Fruit fly (Drosophila melanogaster) whole organism, embryonic: ENCODE results near the gene CG43088.

Source experiments
- Awh ChIP-seq: fragments of 200-800 bp; sonication (Bioruptor generic); IDR thresholded peaks from 2 replicates; pipeline ENCODE4, ENCODE4 v1.3.6; 2022; ENCODE audit warnings: missing biosample characterization, missing genetic modification characterization
- CG10431 ChIP-seq: fragments of 200-800 bp; sonication (Bioruptor generic); optimal IDR thresholded peaks from 3 replicates; lab custom pipeline; 2018; ENCODE audit warnings: missing biosample characterization, mild to moderate bottlenecking, missing genetic modification characterization
- CG12104 ChIP-seq: fragments of 200-800 bp; sonication (Bioruptor generic); optimal IDR thresholded peaks from 3 replicates; lab custom pipeline; 2016; ENCODE audit warnings: missing biosample characterization, missing genetic modification characterization
- CG12155 ChIP-seq: fragments of 200-800 bp; sonication (Bioruptor generic); optimal IDR thresholded peaks from 3 replicates; lab custom pipeline; 2016; ENCODE audit warnings: missing biosample characterization, missing genetic modification characterization
- CG12299 ChIP-seq: fragments of 200-800 bp; sonication (Bioruptor generic); optimal IDR thresholded peaks from 2 replicates; lab custom pipeline; 2018; ENCODE audit warnings: missing biosample characterization, mild to moderate bottlenecking, missing genetic modification characterization
- CG12744 ChIP-seq: fragments of 200-800 bp; sonication (Bioruptor generic); optimal IDR thresholded peaks from 2 replicates; lab custom pipeline; 2016; ENCODE audit warnings: missing biosample characterization, missing genetic modification characterization
- CG13287 ChIP-seq: fragments of 200-800 bp; sonication (Bioruptor generic); IDR thresholded peaks from 2 replicates; pipeline ENCODE4 v1.3.6; 2022; ENCODE audit warnings: missing biosample characterization, missing genetic modification characterization; ENCODE audit not compliant: partially characterized antibody
- CG13424 ChIP-seq: fragments of 200-800 bp; sonication (Bioruptor generic); optimal IDR thresholded peaks from 2 replicates; lab custom pipeline; 2019; ENCODE audit warnings: missing biosample characterization, mild to moderate bottlenecking, missing genetic modification characterization, moderate library complexity
- CG16815 ChIP-seq: fragments of 200-800 bp; sonication (Bioruptor generic); optimal IDR thresholded peaks from 3 replicates; lab custom pipeline; 2017; ENCODE audit warnings: missing biosample characterization, mild to moderate bottlenecking, missing genetic modification characterization
- CG17328 ChIP-seq: fragments of 200-800 bp; sonication (Bioruptor generic); IDR thresholded peaks from 2 replicates; pipeline ENCODE4 v1.3.6; 2022; ENCODE audit warnings: missing biosample characterization, missing genetic modification characterization
- CG17612 ChIP-seq: fragments of 200-800 bp; sonication (Bioruptor generic); IDR thresholded peaks from 2 replicates; pipeline ENCODE4 v1.3.6; 2022; ENCODE audit warnings: missing biosample characterization, missing genetic modification characterization
- CG17912 ChIP-seq: fragments of 200-800 bp; sonication (Bioruptor generic); optimal IDR thresholded peaks from 2 replicates; lab custom pipeline; 2018; ENCODE audit warnings: missing biosample characterization, mild to moderate bottlenecking, missing genetic modification characterization
- CG18764 ChIP-seq: fragments of 200-800 bp; sonication (Bioruptor generic); optimal IDR thresholded peaks from 3 replicates; lab custom pipeline; 2016; ENCODE audit warnings: missing biosample characterization, missing genetic modification characterization
- CG2120 ChIP-seq: fragments of 200-800 bp; sonication (Bioruptor generic); optimal IDR thresholded peaks from 3 replicates; lab custom pipeline; 2016; ENCODE audit warnings: missing biosample characterization, missing genetic modification characterization
- CG2712 ChIP-seq: fragments of 200-800 bp; optimal IDR thresholded peaks from 3 replicates; lab custom pipeline; 2019; ENCODE audit warnings: missing biosample characterization, mild to moderate bottlenecking, missing genetic modification characterization, moderate library complexity
- CG33557 ChIP-seq: fragments of 200-800 bp; sonication (Bioruptor generic); optimal IDR thresholded peaks from 2 replicates; lab custom pipeline; 2019; ENCODE audit warnings: missing biosample characterization, mild to moderate bottlenecking, missing genetic modification characterization, moderate library complexity
- CG34224 ChIP-seq: fragments of 200-800 bp; sonication (Bioruptor generic); IDR thresholded peaks from 3 replicates; pipeline ENCODE4 v1.3.6; 2022; ENCODE audit warnings: missing biosample characterization, missing genetic modification characterization; ENCODE audit not compliant: partially characterized antibody
- CG34422 ChIP-seq: fragments of 200-800 bp; sonication (Bioruptor generic); IDR thresholded peaks from 3 replicates; pipeline ENCODE4 v1.3.6; 2022; ENCODE audit warnings: missing biosample characterization, missing genetic modification characterization
- CG4854 ChIP-seq: fragments of 200-800 bp; sonication (Bioruptor generic); optimal IDR thresholded peaks from 2 replicates; lab custom pipeline; 2016; ENCODE audit warnings: missing biosample characterization, missing genetic modification characterization, inconsistent platforms
- CG5180 ChIP-seq: fragments of 200-800 bp; sonication (Bioruptor generic); optimal IDR thresholded peaks from 3 replicates; lab custom pipeline; 2017; ENCODE audit warnings: missing biosample characterization, missing genetic modification characterization, mild to moderate bottlenecking, moderate library complexity, missing genetic modification reagents
- CG6654 ChIP-seq: fragments of 200-800 bp; sonication (Bioruptor generic); optimal IDR thresholded peaks from 2 replicates; lab custom pipeline; 2017; ENCODE audit warnings: missing biosample characterization, mild to moderate bottlenecking, missing genetic modification characterization
- CG6791 ChIP-seq: fragments of 200-800 bp; sonication (Bioruptor generic); IDR thresholded peaks from 3 replicates; pipeline ENCODE4 v1.3.6; 2022; ENCODE audit warnings: missing biosample characterization, missing genetic modification characterization; ENCODE audit not compliant: partially characterized antibody
- CG7357 ChIP-seq: fragments of 200-800 bp; sonication (Bioruptor generic); IDR thresholded peaks from 3 replicates; pipeline ENCODE4 v1.3.6; 2022; ENCODE audit warnings: missing biosample characterization, missing genetic modification characterization
- CG7963 ChIP-seq: fragments of 200-800 bp; sonication (Bioruptor generic); IDR thresholded peaks from 3 replicates; pipeline ENCODE4 v1.3.6; 2022; ENCODE audit warnings: missing biosample characterization, missing genetic modification characterization; ENCODE audit not compliant: partially characterized antibody
- D19B ChIP-seq: fragments of 200-800 bp; sonication (Bioruptor generic); optimal IDR thresholded peaks from 2 replicates; lab custom pipeline; 2017; ENCODE audit warnings: missing biosample characterization, mild to moderate bottlenecking, missing genetic modification characterization
- Gug ChIP-seq: fragments of 200-800 bp; sonication (Bioruptor generic); IDR thresholded peaks from 4 replicates; pipeline ENCODE4 v1.3.6; 2022; ENCODE audit warnings: missing biosample characterization, missing genetic modification characterization
- HLH4C ChIP-seq: fragments of 200-800 bp; sonication (Bioruptor generic); IDR thresholded peaks from 3 replicates; pipeline ENCODE4 v1.3.6; 2022; ENCODE audit warnings: missing biosample characterization, missing genetic modification characterization; ENCODE audit not compliant: partially characterized antibody
- Max ChIP-seq: fragments of 200-800 bp; sonication (Bioruptor generic); optimal IDR thresholded peaks from 2 replicates; lab custom pipeline; 2016; ENCODE audit warnings: missing biosample characterization, mild to moderate bottlenecking, missing genetic modification characterization
- NC2β ChIP-seq: fragments of 200-800 bp; sonication (Bioruptor generic); optimal IDR thresholded peaks from 2 replicates; lab custom pipeline; 2016; ENCODE audit warnings: missing biosample characterization, missing genetic modification characterization
- Neu2 ChIP-seq: fragments of 200-800 bp; sonication (Bioruptor generic); optimal IDR thresholded peaks from 3 replicates; lab custom pipeline; 2016; ENCODE audit warnings: missing biosample characterization, missing genetic modification characterization, borderline replicate concordance
- Nf-YB ChIP-seq: fragments of 200-800 bp; sonication (Bioruptor generic); optimal IDR thresholded peaks from 3 replicates; lab custom pipeline; 2019; ENCODE audit warnings: missing biosample characterization, mild to moderate bottlenecking, missing genetic modification characterization, moderate library complexity
- Ssrp ChIP-seq: fragments of 200-800 bp; sonication (Bioruptor generic); optimal IDR thresholded peaks from 2 replicates; lab custom pipeline; 2018; ENCODE audit warnings: missing biosample characterization, mild to moderate bottlenecking, missing genetic modification characterization, moderate library complexity
- TFAM ChIP-seq: fragments of 200-800 bp; sonication (Bioruptor generic); optimal IDR thresholded peaks from 2 replicates; lab custom pipeline; 2017; ENCODE audit warnings: missing biosample characterization, missing genetic modification characterization, inconsistent platforms
- chm ChIP-seq: fragments of 200-800 bp; sonication (Bioruptor generic); IDR thresholded peaks from 2 replicates; pipeline ENCODE4 v1.3.6; 2022; ENCODE audit warnings: missing biosample characterization, missing genetic modification characterization
- danr ChIP-seq: fragments of 200-800 bp; sonication (Bioruptor generic); IDR thresholded peaks from 2 replicates; pipeline ENCODE4 v1.3.6; 2022; ENCODE audit warnings: missing biosample characterization, missing genetic modification characterization
- dm ChIP-seq: fragments of 200-800 bp; sonication (Bioruptor generic); optimal IDR thresholded peaks from 3 replicates; lab custom pipeline; 2016; ENCODE audit warnings: missing biosample characterization, missing genetic modification characterization
- dysf ChIP-seq: fragments of 200-800 bp; sonication (Bioruptor generic); IDR thresholded peaks from 3 replicates; pipeline ENCODE4 v1.3.6; 2022; ENCODE audit warnings: missing biosample characterization, missing genetic modification characterization
- emc ChIP-seq: fragments of 200-800 bp; sonication (Bioruptor generic); optimal IDR thresholded peaks from 2 replicates; lab custom pipeline; 2016; ENCODE audit warnings: missing biosample characterization, missing genetic modification characterization
- gcm ChIP-seq: fragments of 200-800 bp; sonication (Bioruptor generic); optimal IDR thresholded peaks from 2 replicates; lab custom pipeline; 2019; ENCODE audit warnings: missing biosample characterization, mild to moderate bottlenecking, missing genetic modification characterization, moderate library complexity
- hkb ChIP-seq, 2 experiments: fragments of 200-800 bp in 1 of 2; fragments of >200 bp in 1 of 2; sonication (Bioruptor generic) in 1 of 2; IDR thresholded peaks in 1 of 2; optimal IDR thresholded peaks in 1 of 2; 2 replicates each; pipeline versions ENCODE4 v1.3.6 to Lab custom; 2017 to 2022; ENCODE audit warnings: missing biosample characterization in 1 of 2, missing genetic modification characterization in 1 of 2
- insv ChIP-seq, 2 experiments: fragments of 200-800 bp; sonication (Bioruptor generic); optimal IDR thresholded peaks; 3 replicates each; lab custom pipeline; 2016 to 2018; ENCODE audit warnings: missing biosample characterization in 2 of 2, missing genetic modification characterization in 2 of 2
- mirr ChIP-seq: fragments of 200-800 bp; sonication (Bioruptor generic); optimal IDR thresholded peaks from 3 replicates; lab custom pipeline; 2018; ENCODE audit warnings: missing biosample characterization, mild to moderate bottlenecking, missing genetic modification characterization
- odd ChIP-seq: fragments of 200-800 bp; sonication (Bioruptor generic); optimal IDR thresholded peaks from 2 replicates; lab custom pipeline; 2017; ENCODE audit warnings: missing biosample characterization, mild to moderate bottlenecking, missing genetic modification characterization
- pb ChIP-seq: fragments of 200-800 bp; sonication (Bioruptor generic); optimal IDR thresholded peaks from 3 replicates; lab custom pipeline; 2016; ENCODE audit warnings: missing biosample characterization, missing genetic modification characterization
- pnt ChIP-seq: fragments of 200-800 bp; sonication (Bioruptor generic); optimal IDR thresholded peaks from 3 replicates; lab custom pipeline; 2016; ENCODE audit warnings: missing biosample characterization, missing genetic modification characterization
- sens ChIP-seq: fragments of 200-800 bp; sonication (Bioruptor generic); peaks from one replicate; lab custom pipeline; 2016; ENCODE audit warnings: missing biosample characterization, missing genetic modification characterization
- seq ChIP-seq: fragments of 200-800 bp; sonication (Bioruptor generic); IDR thresholded peaks from 2 replicates; pipeline ENCODE4 v1.3.6; 2022; ENCODE audit warnings: missing biosample characterization, missing genetic modification characterization
- slbo ChIP-seq: fragments of 200-800 bp; sonication (Bioruptor generic); IDR thresholded peaks from 2 replicates; pipeline ENCODE4 v1.3.6; 2022; ENCODE audit warnings: missing biosample characterization, missing genetic modification characterization
- ssp ChIP-seq: fragments of 200-800 bp; sonication (Bioruptor generic); IDR thresholded peaks from 2 replicates; pipeline ENCODE4 v1.3.6; 2022; ENCODE audit warnings: missing biosample characterization, missing genetic modification characterization
- zen ChIP-seq: fragments of 200-800 bp; sonication (Bioruptor generic); optimal IDR thresholded peaks from 3 replicates; lab custom pipeline; 2018; ENCODE audit warnings: missing biosample characterization, mild to moderate bottlenecking, missing genetic modification characterization, moderate library complexity

CG43088 gene

DNA sequence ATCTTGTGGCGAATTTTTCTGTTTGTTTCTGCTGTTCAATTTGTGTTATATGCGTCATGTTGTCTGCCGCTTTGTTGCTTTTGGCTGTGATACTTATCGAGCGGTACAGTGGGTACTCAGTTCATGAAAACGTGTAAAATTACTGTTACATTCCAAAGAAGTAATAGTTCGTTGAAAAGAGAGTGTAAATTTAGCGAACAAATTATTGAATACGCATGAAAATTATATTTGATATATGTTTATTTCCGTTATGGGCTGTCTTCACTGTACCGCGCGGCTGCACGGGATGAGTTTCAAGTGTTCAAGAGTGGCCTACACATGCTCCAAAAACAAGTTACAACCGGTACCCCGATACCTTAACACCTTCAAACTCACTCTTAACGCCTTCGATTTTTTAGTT is 13.1 kb upstream of the CG43088 start (continued):
- TF ChIP-seq Neu2 (GFP tag; lab: Kevin White, UChicago) (no peak), CG34224 (GFP tag; lab: Robert Waterston, UW) (no peak), odd (GFP tag; lab: Kevin White, UChicago) (peak; percentile 40), mirr (GFP tag; lab: Kevin White, UChicago) (no peak), danr (peak; percentile 62), Gug (GFP tag; lab: Robert Waterston, UW) (peak; percentile 55; the same call in 1 of the 4 replicates), CG17912 (GFP tag; lab: Kevin White, UChicago) (peak; percentile 40), Ssrp (tag; lab: Kevin White, UChicago) (peak; percentile 65), seq (GFP tag; lab: Robert Waterston, UW) (peak; percentile 70), CG13287 (GFP tag; lab: Robert Waterston, UW) (no peak), pb (GFP tag; lab: Kevin White, UChicago) (peak; percentile 8), CG2712 (tag; lab: Kevin White, UChicago) (peak; percentile 80), CG4854 (GFP tag; lab: Kevin White, UChicago) (peak; percentile 36), dm (GFP tag; lab: Kevin White, UChicago) (peak; percentile 8), hkb (optimal IDR thresholded peaks at IDR 0.05; lab: Kevin White, UChicago) (no peak), hkb (GFP tag; IDR thresholded peaks at IDR 0.05; lab: Robert Waterston, UW) (peak; percentile 83), Nf-YB (GFP tag; lab: Kevin White, UChicago) (no peak), Awh (peak; percentile 76), CG33557 (GFP tag; lab: Kevin White, UChicago) (no peak), CG7357 (GFP tag; lab: Robert Waterston, UW) (peak; percentile 64; the same call in 2 of the 3 replicates), sens (GFP tag; lab: Kevin White, UChicago) (peak; percentile 91), NC2β (GFP tag; lab: Kevin White, UChicago) (peak; percentile 5), CG10431 (GFP tag; lab: Kevin White, UChicago) (no peak), CG6791 (no peak), CG7963 (GFP tag; lab: Robert Waterston, UW) (no peak), gcm (GFP tag; lab: Kevin White, UChicago) (peak; percentile 41), TFAM (GFP tag; lab: Kevin White, UChicago) (no peak), insv (GFP tag; optimal IDR thresholded peaks at IDR 0.05; lab: Kevin White, UChicago) (no peak), D19B (GFP tag; lab: Kevin White, UChicago) (no peak), CG16815 (GFP tag; lab: Kevin White, UChicago) (peak; percentile 17), CG13424 (tag; lab: Kevin White, UChicago) (peak; percentile 85), chm (GFP tag; lab: Robert Waterston, UW) (peak; percentile 61; the same call in 1 of the 2 replicates), ssp (GFP tag; lab: Robert Waterston, UW) (peak; percentile 62), slbo (GFP tag; lab: Robert Waterston, UW) (peak; percentile 52; the same call in 1 of the 2 replicates), CG12744 (no peak), CG17328 (GFP tag; lab: Robert Waterston, UW) (peak; percentile 75), pnt (GFP tag; lab: Kevin White, UChicago) (peak; percentile 72), dysf (GFP tag; lab: Robert Waterston, UW) (peak; percentile 87), CG2120 (GFP tag; lab: Kevin White, UChicago) (peak; percentile 15), emc (no peak), CG5180 (GFP tag; lab: Kevin White, UChicago) (peak; percentile 50), CG6654 (GFP tag; lab: Kevin White, UChicago) (peak; percentile 35), Max (GFP tag; lab: Kevin White, UChicago) (peak; percentile 42), HLH4C (GFP tag; lab: Robert Waterston, UW) (no peak), CG12104 (GFP tag; lab: Kevin White, UChicago) (peak; percentile 18), CG12299 (tag; lab: Kevin White, UChicago) (no peak), CG12155 (GFP tag; lab: Kevin White, UChicago) (peak; percentile 16), CG18764 (GFP tag; lab: Kevin White, UChicago) (peak; percentile 38), CG17612 (GFP tag; lab: Robert Waterston, UW) (0 out of 2 replicates have a peak, but pooled peaks have one; percentile 33), CG34422 (peak; percentile 74), zen (peak; percentile 55)
